Worm (Caenorhabditis elegans): Measurements from ENCODE around the gene F59B1.8.

- TF ChIP-seq ces-1 (GFP tag; optimal IDR thresholded peaks at IDR 0.05), result no peak
- TF ChIP-seq ceh-82 (tag; optimal IDR thresholded peaks at IDR 0.05), result no peak
- no peak for TF ChIP-seq lim-7 (GFP tag; IDR thresholded peaks at IDR 0.05)
- TF ChIP-seq aly-2 (tag; optimal IDR thresholded peaks at IDR 0.05), result no peak
- TF ChIP-seq nhr-237 (tag; optimal IDR thresholded peaks at IDR 0.05), result no peak
Observed at ce11 chrV:3611654-3612053, 32.4 kb downstream of the F59B1.8 start, which contains the start of gene T22F3.10.

Measured in whole organism, L4 larva.